Worm (Caenorhabditis elegans) whole organism, late embryonic: ENCODE data around the gene hda-11.

Experiments used
- C08G9.2 ChIP-seq: sonication (generic microtip); optimal IDR thresholded peaks from 2 replicates; lab custom pipeline; 2016; ENCODE audit warnings: mild to moderate bottlenecking, missing genetic modification characterization, moderate library complexity, missing compliant biosample characterization
- F13H6.1 ChIP-seq: sonication (generic microtip); optimal IDR thresholded peaks from 2 replicates; lab custom pipeline; 2016; ENCODE audit warnings: missing genetic modification characterization, missing compliant biosample characterization
- K09A11.1 ChIP-seq: sonication (generic microtip); optimal IDR thresholded peaks from 2 replicates; lab custom pipeline; 2017; ENCODE audit warnings: antibody characterized with exemption, mild to moderate bottlenecking, missing genetic modification characterization, missing compliant biosample characterization; ENCODE audit not compliant: insufficient read depth
- ahr-1 ChIP-seq: sonication (generic microtip); optimal IDR thresholded peaks from 2 replicates; lab custom pipeline; 2016; ENCODE audit warnings: missing genetic modification characterization, missing compliant biosample characterization
- ama-1 ChIP-seq: fragments of 150-350 bp; optimal IDR thresholded peaks from 2 replicates; lab custom pipeline; 2014
- ceh-19 ChIP-seq: fragments of 200-800 bp; sonication (Bioruptor generic); optimal IDR thresholded peaks from 2 replicates; lab custom pipeline; 2018; ENCODE audit warnings: mild to moderate bottlenecking, missing genetic modification characterization, missing compliant biosample characterization
- ceh-2 ChIP-seq: sonication (generic microtip); optimal IDR thresholded peaks from 2 replicates; lab custom pipeline; 2016; ENCODE audit warnings: missing genotype, missing genetic modification characterization, missing compliant biosample characterization
- ceh-22 ChIP-seq: sonication (generic microtip); optimal IDR thresholded peaks from 2 replicates; lab custom pipeline; 2017; ENCODE audit warnings: missing biosample characterization, missing genetic modification characterization
- ceh-30 ChIP-seq: fragments of 150-350 bp; optimal IDR thresholded peaks from 2 replicates; lab custom pipeline; 2014; ENCODE audit warnings: missing biosample characterization, missing genetic modification characterization
- ceh-6 ChIP-seq: fragments of 200-800 bp; sonication (Bioruptor generic); optimal IDR thresholded peaks from 2 replicates; lab custom pipeline; 2018; ENCODE audit warnings: mild to moderate bottlenecking, missing genetic modification characterization, missing compliant biosample characterization
- dve-1 ChIP-seq: sonication (generic microtip); optimal IDR thresholded peaks from 2 replicates; lab custom pipeline; 2017; ENCODE audit warnings: antibody characterized with exemption, mild to moderate bottlenecking, missing genetic modification characterization, missing compliant biosample characterization
- elt-4 ChIP-seq: sonication (generic microtip); optimal IDR thresholded peaks from 2 replicates; lab custom pipeline; 2016; ENCODE audit warnings: missing genetic modification characterization, missing compliant biosample characterization
- ets-4 ChIP-seq: sonication (generic microtip); optimal IDR thresholded peaks from 2 replicates; lab custom pipeline; 2016; ENCODE audit warnings: missing genetic modification characterization, missing compliant biosample characterization
- eyg-1 ChIP-seq: sonication (generic microtip); optimal IDR thresholded peaks from 2 replicates; lab custom pipeline; 2016; ENCODE audit warnings: missing genotype, missing genetic modification characterization, missing compliant biosample characterization
- fax-1 ChIP-seq: sonication (generic microtip); optimal IDR thresholded peaks from 2 replicates; lab custom pipeline; 2016; ENCODE audit warnings: missing genotype, missing genetic modification characterization, missing compliant biosample characterization
- fkh-10 ChIP-seq: fragments of 150-350 bp; optimal IDR thresholded peaks from 2 replicates; lab custom pipeline; 2014; ENCODE audit warnings: missing biosample characterization, missing genetic modification reagents, missing genetic modification characterization
- fkh-6 ChIP-seq: sonication (generic microtip); optimal IDR thresholded peaks from 2 replicates; lab custom pipeline; 2016; ENCODE audit warnings: missing genetic modification characterization, missing compliant biosample characterization
- gmeb-2 ChIP-seq: sonication (generic microtip); optimal IDR thresholded peaks from 2 replicates; lab custom pipeline; 2016; ENCODE audit warnings: missing genetic modification characterization, inconsistent platforms, missing compliant biosample characterization
- hlh-6 ChIP-seq: sonication (generic microtip); optimal IDR thresholded peaks from 2 replicates; lab custom pipeline; 2016; ENCODE audit warnings: missing genotype, missing genetic modification characterization, missing compliant biosample characterization
- hlh-8 ChIP-seq: sonication (generic microtip); optimal IDR thresholded peaks from 2 replicates; lab custom pipeline; 2016; ENCODE audit warnings: missing genotype, missing genetic modification characterization, missing compliant biosample characterization
- lim-6 ChIP-seq: sonication (generic microtip); optimal IDR thresholded peaks from 2 replicates; lab custom pipeline; 2016; ENCODE audit warnings: missing genetic modification characterization, missing compliant biosample characterization
- lin-11 ChIP-seq: fragments of 200-800 bp; sonication (Bioruptor generic); optimal IDR thresholded peaks from 2 replicates; lab custom pipeline; 2018; ENCODE audit warnings: mild to moderate bottlenecking, missing genetic modification characterization, missing compliant biosample characterization
- nfya-1 ChIP-seq: sonication (generic microtip); optimal IDR thresholded peaks from 2 replicates; lab custom pipeline; 2017; ENCODE audit warnings: missing genetic modification characterization, mild to moderate bottlenecking, missing compliant biosample characterization, antibody characterized with exemption, moderate library complexity
- nhr-11 ChIP-seq: fragments of 150-350 bp; optimal IDR thresholded peaks from 2 replicates; lab custom pipeline; 2014; ENCODE audit warnings: missing biosample characterization, missing genetic modification characterization
- nhr-232 ChIP-seq: sonication (generic microtip); optimal IDR thresholded peaks from 2 replicates; lab custom pipeline; 2016; ENCODE audit warnings: missing genetic modification characterization, missing compliant biosample characterization
- npax-4 ChIP-seq: sonication (generic microtip); optimal IDR thresholded peaks from 2 replicates; lab custom pipeline; 2016; ENCODE audit warnings: missing genetic modification characterization, missing compliant biosample characterization
- odd-2 ChIP-seq: sonication (generic microtip); optimal IDR thresholded peaks from 2 replicates; lab custom pipeline; 2017; ENCODE audit warnings: antibody characterized with exemption, mild to moderate bottlenecking, missing genetic modification characterization, missing compliant biosample characterization
- pag-3 ChIP-seq: sonication (generic microtip); optimal IDR thresholded peaks from 2 replicates; lab custom pipeline; 2016; ENCODE audit warnings: missing compliant biosample characterization, missing genetic modification characterization, borderline replicate concordance
- pax-1 ChIP-seq: fragments of 150-350 bp; optimal IDR thresholded peaks from 2 replicates; lab custom pipeline; 2014; ENCODE audit warnings: missing biosample characterization, missing genetic modification characterization
- pha-4 ChIP-seq: fragments of 150-350 bp; optimal IDR thresholded peaks from 2 replicates; lab custom pipeline; 2018; ENCODE audit warnings: missing biosample characterization, missing genetic modification reagents, missing genetic modification characterization
- pqm-1 ChIP-seq: sonication (generic microtip); optimal IDR thresholded peaks from 2 replicates; lab custom pipeline; 2016; ENCODE audit warnings: missing genetic modification characterization, missing compliant biosample characterization
- ref-2 ChIP-seq: sonication (generic microtip); optimal IDR thresholded peaks from 2 replicates; lab custom pipeline; 2016; ENCODE audit warnings: missing genetic modification characterization, missing compliant biosample characterization
- rnt-1 ChIP-seq: sonication (generic microtip); optimal IDR thresholded peaks from 2 replicates; lab custom pipeline; 2016; ENCODE audit warnings: missing genetic modification characterization, missing compliant biosample characterization
- sox-4 ChIP-seq: sonication (generic microtip); optimal IDR thresholded peaks from 2 replicates; lab custom pipeline; 2017; ENCODE audit warnings: mild to moderate bottlenecking, missing genetic modification characterization, inconsistent platforms, missing compliant biosample characterization
- ttx-3 ChIP-seq: sonication (generic microtip); optimal IDR thresholded peaks from 2 replicates; lab custom pipeline; 2016; ENCODE audit warnings: missing genetic modification reagents, missing genetic modification characterization, missing compliant biosample characterization
- unc-3 ChIP-seq, 2 experiments: fragments of 200-800 bp in 1 of 2; sonication (Bioruptor generic) in 1 of 2; sonication (generic microtip) in 1 of 2; conservative IDR thresholded peaks in 1 of 2; optimal IDR thresholded peaks in 1 of 2; 2 replicates each; pipeline versions ENCODE4 v1.3.6 to Lab custom; 2016 to 2022; ENCODE audit warnings: missing compliant biosample characterization in 2 of 2, missing genetic modification characterization in 2 of 2, missing genetic modification reagents in 1 of 2
- unc-42 ChIP-seq: sonication (generic microtip); optimal IDR thresholded peaks from 2 replicates; lab custom pipeline; 2016; ENCODE audit warnings: missing genotype, missing genetic modification characterization, missing compliant biosample characterization
- unc-55 ChIP-seq: sonication (generic microtip); optimal IDR thresholded peaks from 2 replicates; lab custom pipeline; 2017; ENCODE audit warnings: missing biosample characterization, missing genetic modification reagents, missing genetic modification characterization
- unc-86 ChIP-seq: sonication (generic microtip); optimal IDR thresholded peaks from 2 replicates; lab custom pipeline; 2016; ENCODE audit warnings: missing genetic modification characterization, missing compliant biosample characterization

hda-11 gene

DNA sequence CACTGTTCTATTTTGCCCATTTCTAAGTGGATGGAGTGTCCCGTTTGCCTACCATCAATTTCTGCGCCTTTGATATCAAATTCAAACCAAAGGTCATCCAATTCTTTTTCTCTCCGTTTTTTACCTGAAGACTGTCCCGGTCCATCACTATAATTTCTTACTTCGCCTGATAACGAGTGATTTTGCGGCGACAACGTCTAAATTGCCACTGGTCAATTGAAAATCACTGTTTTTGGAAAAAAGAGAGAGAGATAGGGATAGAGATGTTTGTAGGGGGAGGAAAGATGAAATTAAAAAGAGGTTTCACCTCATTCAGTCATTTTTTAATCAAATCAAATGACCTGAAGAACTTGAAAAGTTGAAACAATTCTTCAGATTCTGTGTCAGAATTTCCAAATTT is 45.5 kb downstream of the hda-11 start:
- TF ChIP-seq ets-4 (tag; lab: Kevin White, UChicago), result no peak
- no peak for TF ChIP-seq nhr-232

DNA sequence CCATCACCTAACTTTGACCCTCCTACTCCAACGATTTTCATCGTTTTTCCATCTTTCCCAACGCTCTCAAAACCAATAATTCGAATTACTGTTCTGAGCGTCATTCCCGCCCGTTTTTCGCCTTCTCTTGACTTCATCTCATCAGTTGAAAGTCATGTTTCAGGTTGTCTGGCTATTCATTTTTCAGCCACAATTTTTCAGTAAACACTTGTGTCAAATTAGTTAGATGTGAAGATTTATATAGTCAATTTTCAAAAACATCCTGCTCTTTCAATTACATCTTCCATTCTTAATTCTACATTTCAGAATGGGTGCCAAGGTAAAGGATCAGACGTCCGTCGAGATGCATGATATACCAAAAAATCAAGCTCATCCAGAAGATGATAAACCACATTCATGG is 46.6 kb downstream of the hda-11 start, which contains the start of gene del-6:
Gene del-6 (plus strand): TSS at position 301 of the 400 bp plus-strand sequence.
- no peak for TF ChIP-seq eyg-1 (tag; lab: Kevin White, UChicago)
- TF ChIP-seq sox-4, result no peak
- no peak for TF ChIP-seq fkh-10 (GFP tag; lab: Kevin White, UChicago)
- no peak for TF ChIP-seq pax-1 (tag; lab: Kevin White, UChicago)
- no peak for TF ChIP-seq nhr-11
- no peak for TF ChIP-seq fax-1 (tag; lab: Kevin White, UChicago)
- no peak for TF ChIP-seq ttx-3 (tag; lab: Kevin White, UChicago)
- TF ChIP-seq fkh-6, result no peak
- TF ChIP-seq ceh-19 (GFP tag; lab: Kevin White, UChicago), result no peak
- TF ChIP-seq nhr-232, result no peak
- TF ChIP-seq unc-3 (GFP tag; conservative IDR thresholded peaks at IDR 0.05; lab: Robert Waterston, UW), result no peak
- TF ChIP-seq unc-3 (tag; optimal IDR thresholded peaks at IDR 0.05; lab: Kevin White, UChicago), result no peak
- no peak for TF ChIP-seq elt-4 (tag; lab: Kevin White, UChicago)
- no peak for TF ChIP-seq dve-1

DNA sequence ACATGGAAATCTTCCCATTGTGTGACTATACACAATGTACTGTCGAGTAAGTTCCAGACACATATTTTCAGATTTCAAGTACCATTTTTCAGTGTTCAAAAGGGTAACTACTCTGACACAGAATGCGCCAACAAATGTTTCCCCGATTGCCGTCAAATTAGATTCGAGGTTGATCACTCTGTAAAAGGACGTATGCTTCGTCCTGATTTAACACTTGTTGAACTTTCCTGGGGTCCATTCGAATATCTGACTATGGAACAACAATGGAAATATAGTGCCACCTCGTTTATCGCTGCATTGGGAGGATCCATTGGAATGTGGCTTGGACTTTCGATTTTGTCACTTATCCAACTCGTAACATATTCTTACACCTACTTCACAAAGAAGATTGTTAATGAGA is 48.2 kb downstream of the hda-11 start:
- no peak for TF ChIP-seq pag-3 (tag; lab: Kevin White, UChicago)
- no peak for TF ChIP-seq npax-4
- TF ChIP-seq hlh-6, result no peak
- TF ChIP-seq ceh-30, result no peak
- no peak for TF ChIP-seq ceh-6 (GFP tag; lab: Kevin White, UChicago)
- no peak for TF ChIP-seq rnt-1 (tag; lab: Kevin White, UChicago)
- no peak for TF ChIP-seq gmeb-2 (tag; lab: Kevin White, UChicago)
- no peak for TF ChIP-seq ref-2
- TF ChIP-seq ceh-2 (tag; lab: Kevin White, UChicago), result no peak
- TF ChIP-seq nfya-1 (tag; lab: Kevin White, UChicago), result no peak
- no peak for TF ChIP-seq elt-4 (tag; lab: Kevin White, UChicago)
- TF ChIP-seq pqm-1 (tag; lab: Kevin White, UChicago), result no peak
- TF ChIP-seq nhr-11, result no peak
- TF ChIP-seq ttx-3 (tag; lab: Kevin White, UChicago), result no peak
- TF ChIP-seq pha-4 (tag; lab: Kevin White, UChicago), result no peak
- no peak for TF ChIP-seq C08G9.2 (tag; lab: Kevin White, UChicago)

DNA sequence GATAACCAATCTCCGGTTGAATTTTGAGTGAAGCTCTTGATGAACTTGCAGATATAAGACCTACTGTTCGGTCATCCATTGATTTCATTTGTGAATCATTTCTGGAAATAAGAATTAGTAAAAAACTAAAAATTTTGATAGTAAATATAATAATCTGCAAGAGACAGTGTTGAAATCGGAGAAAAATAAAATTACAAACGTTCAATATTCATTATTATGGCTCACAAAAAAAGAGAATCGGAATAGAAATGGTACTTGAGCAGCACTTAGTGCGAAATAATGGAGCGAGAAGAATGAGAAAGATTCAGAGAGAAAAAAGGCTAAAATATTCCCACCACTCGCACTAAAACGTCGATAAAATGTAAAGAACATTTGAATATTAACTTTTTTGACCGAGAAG is 50.3 kb downstream of the hda-11 start, which contains the start of gene vps-54:
Gene vps-54 (minus strand): TSS at position 101 of the 400 bp plus-strand sequence.
- no peak for TF ChIP-seq ama-1
- no peak for TF ChIP-seq ceh-22
- TF ChIP-seq npax-4, result no peak
- no peak for TF ChIP-seq rnt-1 (tag; lab: Kevin White, UChicago)
- no peak for TF ChIP-seq F13H6.1 (tag; lab: Kevin White, UChicago)
- TF ChIP-seq odd-2, result no peak
- TF ChIP-seq sox-4, result no peak
- TF ChIP-seq pqm-1 (tag; lab: Kevin White, UChicago), result no peak
- TF ChIP-seq ahr-1 (tag; lab: Kevin White, UChicago), result no peak
- no peak for TF ChIP-seq lin-11 (tag; lab: Kevin White, UChicago)
- TF ChIP-seq K09A11.1, result no peak
- no peak for TF ChIP-seq unc-42 (tag; lab: Kevin White, UChicago)
- no peak for TF ChIP-seq unc-86 (tag; lab: Kevin White, UChicago)
- no peak for TF ChIP-seq pag-3 (tag; lab: Kevin White, UChicago)
- TF ChIP-seq hlh-6, result no peak
- no peak for TF ChIP-seq unc-55 (GFP tag; lab: Kevin White, UChicago)
- no peak for TF ChIP-seq hlh-8
- TF ChIP-seq lim-6 (tag; lab: Kevin White, UChicago), result no peak
